Worm (Caenorhabditis elegans) whole organism, young adult: Measurements from ENCODE around the gene csn-4.

ENCODE experiments used
- B0261.1 ChIP-seq: sonication (generic microtip); optimal IDR thresholded peaks from 2 replicates; lab custom pipeline; 2016; ENCODE audit warnings: mild to moderate bottlenecking, missing genetic modification characterization, moderate library complexity, missing compliant biosample characterization
- F39B2.1 ChIP-seq: fragments of 200-800 bp; sonication (Bioruptor generic); IDR thresholded peaks from 2 replicates; pipeline ENCODE4 v1.3.6; 2022; ENCODE audit warnings: missing genetic modification reagents, missing genetic modification characterization, missing compliant biosample characterization
- attf-5 ChIP-seq: fragments of 200-800 bp; sonication (Bioruptor generic); optimal IDR thresholded peaks from 2 replicates; lab custom pipeline; 2018; ENCODE audit warnings: mild to moderate bottlenecking, missing genetic modification characterization, missing compliant biosample characterization
- ceh-27 ChIP-seq: fragments of 200-800 bp; sonication (Bioruptor generic); optimal IDR thresholded peaks from 2 replicates; lab custom pipeline; 2018; ENCODE audit warnings: mild to moderate bottlenecking, missing genetic modification characterization, moderate library complexity, missing compliant biosample characterization
- lin-35 ChIP-seq, 3 experiments: fragments of 150-350 bp in 2 of 3; sonication (generic microtip) in 1 of 3; optimal IDR thresholded peaks; 2 replicates each; lab custom pipeline; 2014 to 2018; ENCODE audit warnings: missing biosample characterization in 3 of 3, missing genetic modification characterization in 3 of 3, missing genetic modification reagents in 3 of 3
- lir-1 ChIP-seq: fragments of 200-800 bp; sonication (Bioruptor generic); conservative IDR thresholded peaks from 2 replicates; pipeline ENCODE4 v1.3.6; 2022; ENCODE audit warnings: missing genetic modification reagents, missing genetic modification characterization, missing compliant biosample characterization
- nfya-1 ChIP-seq: sonication (generic microtip); optimal IDR thresholded peaks from 2 replicates; lab custom pipeline; 2017; ENCODE audit warnings: antibody characterized with exemption, missing compliant biosample characterization, missing genetic modification characterization, borderline replicate concordance; ENCODE audit not compliant: insufficient read depth
- nhr-27 ChIP-seq: fragments of 200-800 bp; sonication (Bioruptor generic); optimal IDR thresholded peaks from 2 replicates; lab custom pipeline; 2018; ENCODE audit warnings: mild to moderate bottlenecking, missing genetic modification characterization, moderate library complexity, missing compliant biosample characterization
- pha-4 ChIP-seq: fragments of 150-350 bp; sonication (generic microtip); optimal IDR thresholded peaks from 2 replicates; lab custom pipeline; 2014; ENCODE audit warnings: missing biosample characterization, missing genetic modification reagents, missing genetic modification characterization
- snpc-4 ChIP-seq, 5 experiments: fragments of 150-350 bp in 1 of 5; sonication (generic microtip) in 4 of 5; optimal IDR thresholded peaks; 2 replicates each; lab custom pipeline; 2014 to 2018; ENCODE audit warnings: missing genetic modification characterization in 5 of 5, missing biosample characterization in 3 of 5, antibody characterized with exemption in 2 of 5, mild to moderate bottlenecking in 2 of 5, missing compliant biosample characterization in 2 of 5, missing genotype in 2 of 5, moderate library complexity in 2 of 5, missing genetic modification reagents in 1 of 5
- sptf-2 ChIP-seq: fragments of 200-800 bp; sonication (Bioruptor generic); optimal IDR thresholded peaks from 2 replicates; lab custom pipeline; 2018; ENCODE audit warnings: mild to moderate bottlenecking, missing genetic modification characterization, missing compliant biosample characterization
- ztf-18 ChIP-seq: sonication (generic microtip); optimal IDR thresholded peaks from 2 replicates; lab custom pipeline; 2016; ENCODE audit warnings: missing genotype, mild to moderate bottlenecking, missing genetic modification characterization, missing compliant biosample characterization

ce11 chrIV:1068730-1069244, 18.0 kb downstream of the csn-4 start:
- no peak for TF ChIP-seq nhr-27 (tag; lab: Kevin White, UChicago)
- no peak for TF ChIP-seq lir-1 (GFP tag; lab: Robert Waterston, UW)
- TF ChIP-seq pha-4 (tag; lab: Kevin White, UChicago), result no peak
- no peak for TF ChIP-seq attf-5 (GFP tag; lab: Kevin White, UChicago)
- no peak for TF ChIP-seq ztf-18 (tag; lab: Kevin White, UChicago)
- no peak for TF ChIP-seq nfya-1 (tag; lab: Kevin White, UChicago)
- no peak for TF ChIP-seq sptf-2 (GFP tag; lab: Kevin White, UChicago)
- TF ChIP-seq lin-35 (GFP tag; optimal IDR thresholded peaks at IDR 0.05; lab: Kevin White, UChicago), result no peak
- TF ChIP-seq snpc-4 (GFP tag; optimal IDR thresholded peaks at IDR 0.05; lab: Kevin White, UChicago), result no peak
- no peak for TF ChIP-seq snpc-4 (tag; optimal IDR thresholded peaks at IDR 0.05; lab: Kevin White, UChicago)
- no peak for TF ChIP-seq ceh-27 (GFP tag; lab: Kevin White, UChicago)
- TF ChIP-seq B0261.1 (tag; lab: Kevin White, UChicago), result no peak
- no peak for TF ChIP-seq F39B2.1 (GFP tag; lab: Robert Waterston, UW)
